Fruit fly (Drosophila melanogaster): ENCODE data around the gene kis.

- TF ChIP-seq CG17806 (tag; optimal IDR thresholded peaks at IDR 0.05), result no peak
- TF ChIP-seq Pif1B (GFP tag; optimal IDR thresholded peaks at IDR 0.05), result no peak
- TF ChIP-seq CG9948 (tag; optimal IDR thresholded peaks at IDR 0.05), result no peak
- no peak for TF ChIP-seq CG32121 (GFP tag; IDR thresholded peaks at IDR 0.05)
- no peak for TF ChIP-seq CG4496 (GFP tag; IDR thresholded peaks at IDR 0.05)
- TF ChIP-seq CG8301 (tag; optimal IDR thresholded peaks at IDR 0.05), result no peak
- TF ChIP-seq CG12605 (GFP tag; IDR thresholded peaks at IDR 0.05), result no peak
- TF ChIP-seq fd96Ca (GFP tag; IDR thresholded peaks at IDR 0.05), result no peak
- no peak for TF ChIP-seq Pif1A (GFP tag; optimal IDR thresholded peaks at IDR 0.05)
- no peak for TF ChIP-seq rn (GFP tag; IDR thresholded peaks at IDR 0.05)
- TF ChIP-seq CG34367 (tag; optimal IDR thresholded peaks at IDR 0.05), result no peak
- TF ChIP-seq EcR (GFP tag; optimal IDR thresholded peaks at IDR 0.05), result no peak
- TF ChIP-seq D1 (tag; optimal IDR thresholded peaks at IDR 0.05), result no peak
These were observed 26.6 kb downstream of the kis start for dm6 chr2L:223867-224598.

All from whole organism, pupa.